Worm (Caenorhabditis elegans): Measurements from ENCODE around the gene rmd-2.

Gene rmd-2

ce11 chrV:10003315-10003969 is 17.4 kb upstream of the rmd-2 start (continued):
- TF ChIP-seq swsn-7 (tag; optimal IDR thresholded peaks at IDR 0.05) (peak; percentile 47), blmp-1 (tag; optimal IDR thresholded peaks at IDR 0.05) (peak; percentile 70)

DNA sequence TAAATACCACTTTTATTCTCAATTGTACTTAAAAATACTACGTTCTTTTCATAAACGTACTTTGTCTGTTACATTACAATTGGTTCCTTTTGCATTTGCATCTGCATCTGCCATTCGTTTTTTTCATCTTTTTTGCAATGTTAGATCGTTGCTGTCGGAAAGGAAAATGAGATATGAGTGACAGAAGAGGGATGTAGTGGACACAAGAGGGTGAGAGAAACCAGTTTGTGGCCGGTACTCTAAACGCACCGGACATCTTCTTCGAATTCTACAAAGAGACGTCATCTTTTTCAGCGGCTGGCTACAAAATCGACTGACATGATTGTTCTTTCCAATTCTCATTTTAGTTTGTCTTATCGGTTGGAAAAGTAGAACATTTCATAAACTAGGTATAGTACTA is 16.6 kb upstream of the rmd-2 start:
- TF ChIP-seq elt-3 (tag; optimal IDR thresholded peaks at IDR 0.05) (peak in 1 of 6 experiments; percentile 16), mep-1 (tag; optimal IDR thresholded peaks at IDR 0.05) (peak; percentile 31), ets-5 (GFP tag; IDR thresholded peaks at IDR 0.05) (no peak), lin-15B (tag; optimal IDR thresholded peaks at IDR 0.05) (no peak), ceh-90 (tag; optimal IDR thresholded peaks at IDR 0.05) (no peak), snu-23 (GFP tag; optimal IDR thresholded peaks at IDR 0.05) (peak; percentile 40), xbp-1 (tag; optimal IDR thresholded peaks at IDR 0.05) (peak; percentile 44), blmp-1 (tag; optimal IDR thresholded peaks at IDR 0.05) (peak; percentile 78), nhr-85 (tag) (peak; percentile 69), nhr-20 (tag; optimal IDR thresholded peaks at IDR 0.05) (peak; percentile 25), lin-14 (GFP tag; optimal IDR thresholded peaks at IDR 0.05) (peak; percentile 70), isw-1 (GFP tag; IDR thresholded peaks at IDR 0.05) (no peak), grh-1 (GFP tag; IDR thresholded peaks at IDR 0.05) (peak; percentile 68), C34B4.2 (tag; optimal IDR thresholded peaks at IDR 0.05) (no peak), efl-1 (optimal IDR thresholded peaks at IDR 0.05) (no peak), efl-1 (GFP tag; optimal IDR thresholded peaks at IDR 0.05 in 1 of 2) (no peak), nhr-12 (tag; optimal IDR thresholded peaks at IDR 0.05) (no peak), lin-35 (GFP tag; optimal IDR thresholded peaks at IDR 0.05) (peak in 1 of 2 experiments; percentile 33)

DNA sequence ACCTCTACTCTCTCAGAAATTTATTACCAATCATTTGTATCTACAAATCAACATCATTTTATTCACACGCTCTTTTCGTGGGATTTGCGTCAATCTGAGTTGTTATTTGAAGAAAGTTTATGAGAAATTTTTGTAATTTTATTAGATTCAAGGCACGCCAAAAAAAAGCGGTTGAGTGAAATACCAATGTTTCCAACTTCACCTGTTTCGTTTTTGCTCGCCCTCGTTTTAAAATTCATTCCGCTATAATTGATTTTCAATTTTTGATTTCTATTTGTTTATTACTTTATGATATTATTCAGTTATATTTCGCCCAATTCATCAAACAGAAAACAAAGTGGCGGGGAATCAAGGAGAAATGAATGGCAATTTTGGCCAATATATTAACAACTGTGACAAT is 14.7 kb upstream of the rmd-2 start, which contains the start of gene K08H10.10:
Gene K08H10.10, plus strand, starts transcription at position 301 of the 400 bp plus-strand sequence.
- TF ChIP-seq lsy-2 (tag; optimal IDR thresholded peaks at IDR 0.05): no peak
- no peak for TF ChIP-seq grh-1 (GFP tag; IDR thresholded peaks at IDR 0.05)
- TF ChIP-seq ets-5 (GFP tag; IDR thresholded peaks at IDR 0.05): no peak
- TF ChIP-seq rnt-1 (tag; optimal IDR thresholded peaks at IDR 0.05): no peak
- no peak for TF ChIP-seq sup-37 (GFP tag; optimal IDR thresholded peaks at IDR 0.05)
- no peak for TF ChIP-seq nhr-20 (tag; optimal IDR thresholded peaks at IDR 0.05)
- no peak for TF ChIP-seq irx-1 (tag; optimal IDR thresholded peaks at IDR 0.05)
- TF ChIP-seq nhr-47 (tag; optimal IDR thresholded peaks at IDR 0.05): no peak
- TF ChIP-seq fkh-4 (tag; optimal IDR thresholded peaks at IDR 0.05; ENCODE audit: borderline replicate concordance): no peak
- TF ChIP-seq nhr-85 (tag): no peak
- no peak for TF ChIP-seq efl-3 (GFP tag; optimal IDR thresholded peaks at IDR 0.05)
- no peak for TF ChIP-seq nhr-84 (tag; optimal IDR thresholded peaks at IDR 0.05)
- TF ChIP-seq snu-23 (GFP tag; optimal IDR thresholded peaks at IDR 0.05): no peak
- TF ChIP-seq nhr-77 (tag; optimal IDR thresholded peaks at IDR 0.05): no peak
- no peak for TF ChIP-seq lin-39 (tag; optimal IDR thresholded peaks at IDR 0.05)
- TF ChIP-seq unc-130 (tag; optimal IDR thresholded peaks at IDR 0.05): no peak
- no peak for TF ChIP-seq nhr-28 (tag; optimal IDR thresholded peaks at IDR 0.05)
- TF ChIP-seq unc-62 (GFP tag; optimal IDR thresholded peaks at IDR 0.05): no peak

- TF ChIP-seq pax-3 (tag; optimal IDR thresholded peaks at IDR 0.05) (no peak), lin-39 (tag; optimal IDR thresholded peaks at IDR 0.05) (no peak), F16B12.6 (tag; optimal IDR thresholded peaks at IDR 0.05) (no peak), xbp-1 (tag; optimal IDR thresholded peaks at IDR 0.05) (no peak), ceh-90 (tag; optimal IDR thresholded peaks at IDR 0.05) (no peak), nhr-90 (tag; optimal IDR thresholded peaks at IDR 0.05; ENCODE audit: poor library complexity) (no peak), ceh-8 (GFP tag; optimal IDR thresholded peaks at IDR 0.05) (no peak), tbx-2 (tag; optimal IDR thresholded peaks at IDR 0.05) (no peak), mab-9 (GFP tag; IDR thresholded peaks at IDR 0.05) (no peak), unc-62 (GFP tag; optimal IDR thresholded peaks at IDR 0.05) (no peak), jun-1 (tag; optimal IDR thresholded peaks at IDR 0.05) (no peak), hlh-17 (GFP tag; optimal IDR thresholded peaks at IDR 0.05; ENCODE audit: borderline replicate concordance) (no peak), C34B4.2 (tag; optimal IDR thresholded peaks at IDR 0.05) (no peak), lir-3 (tag; optimal IDR thresholded peaks at IDR 0.05; ENCODE audit: poor library complexity) (no peak), nhr-84 (tag; optimal IDR thresholded peaks at IDR 0.05) (no peak), nhr-77 (tag; optimal IDR thresholded peaks at IDR 0.05) (no peak), mdl-1 (tag; optimal IDR thresholded peaks at IDR 0.05) (no peak)
Measured at ce11 chrV:9995791-9996190, 9.7 kb upstream of the rmd-2 start, which contains the start of gene K08H10.6. Gene K08H10.6 (minus strand): TSS chrV:9995891.
